Worm (Caenorhabditis elegans): Measurements from ENCODE around the gene npax-1.

The npax-1 gene

DNA sequence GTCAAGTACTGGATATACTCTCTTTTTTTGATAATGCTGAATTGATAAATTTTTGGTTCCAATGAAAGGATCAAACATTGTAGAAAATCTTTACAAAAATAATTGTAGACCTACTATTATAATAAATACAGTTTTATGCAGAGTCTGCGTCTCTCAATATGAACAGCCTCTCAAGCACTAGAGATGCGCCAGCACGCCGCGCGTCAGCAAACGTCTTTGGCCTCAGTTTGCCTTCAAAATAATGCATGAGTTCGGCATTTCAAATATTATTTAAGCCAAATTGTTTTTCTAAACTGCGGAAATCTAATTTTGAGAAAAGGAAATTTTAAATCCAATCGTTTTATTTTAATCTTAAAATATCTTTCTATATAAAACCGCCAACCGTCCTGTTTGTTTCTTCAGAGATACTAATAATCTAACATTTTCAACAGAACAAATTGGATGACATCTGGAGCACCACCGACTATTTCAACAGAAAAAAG, 29.4 kb downstream of the npax-1 start, which contains the start of gene cul-4:
cul-4 (plus strand) TSS at position 432 of the 482 bp plus-strand sequence.
- TF ChIP-seq flt-1 (GFP tag; IDR thresholded peaks at IDR 0.05), result no peak
- no peak for TF ChIP-seq ceh-13 (GFP tag; optimal IDR thresholded peaks at IDR 0.05)
- no peak for TF ChIP-seq tbx-11 (GFP tag; IDR thresholded peaks at IDR 0.05)
- no peak for TF ChIP-seq hmg-4 (GFP tag; optimal IDR thresholded peaks at IDR 0.05)
- no peak for TF ChIP-seq B0310.2 (tag; optimal IDR thresholded peaks at IDR 0.05)
- TF ChIP-seq tbx-37 (GFP tag; conservative IDR thresholded peaks at IDR 0.05), result no peak
- no peak for TF ChIP-seq tra-4 (tag; optimal IDR thresholded peaks at IDR 0.05)
- TF ChIP-seq hmbx-1 (tag; optimal IDR thresholded peaks at IDR 0.05), result no peak

DNA sequence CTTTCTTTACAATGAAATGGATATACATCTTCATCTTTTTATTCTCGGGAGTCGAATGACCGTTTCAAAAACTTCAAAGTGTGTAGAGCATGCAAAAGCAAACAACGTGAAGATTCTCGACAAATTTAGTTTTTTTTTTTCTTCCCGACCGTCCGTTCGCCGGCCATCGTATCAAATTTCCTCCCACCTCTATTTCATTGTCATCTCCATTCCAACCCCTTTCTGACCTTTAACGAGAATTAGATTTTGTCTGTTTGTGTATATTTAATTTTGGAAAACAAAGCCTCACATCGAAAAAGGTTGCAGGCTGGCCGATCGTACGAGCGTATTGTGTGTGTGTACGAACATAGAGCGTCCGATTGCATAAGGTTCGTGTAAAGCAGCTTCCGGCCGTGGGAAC, 32.1 kb downstream of the npax-1 start, which contains the start of gene C30G12.1:
C30G12.1 (plus strand) TSS at position 301 of the 400 bp plus-strand sequence.
- TF ChIP-seq F13C5.2 (tag; optimal IDR thresholded peaks at IDR 0.05), result no peak
- TF ChIP-seq ets-7 (tag; optimal IDR thresholded peaks at IDR 0.05), result no peak
- no peak for TF ChIP-seq tra-4 (tag; optimal IDR thresholded peaks at IDR 0.05)
- TF ChIP-seq hmbx-1 (tag; optimal IDR thresholded peaks at IDR 0.05), result no peak
- no peak for TF ChIP-seq ceh-36 (tag; optimal IDR thresholded peaks at IDR 0.05)
- no peak for TF ChIP-seq scrt-1 (GFP tag; IDR thresholded peaks at IDR 0.05)
- TF ChIP-seq aly-1 (tag; optimal IDR thresholded peaks at IDR 0.05), result no peak
- no peak for TF ChIP-seq B0310.2 (tag; optimal IDR thresholded peaks at IDR 0.05)
- TF ChIP-seq pes-1 (GFP tag; IDR thresholded peaks at IDR 0.05), result no peak
- no peak for TF ChIP-seq tbx-11 (GFP tag; IDR thresholded peaks at IDR 0.05)
- TF ChIP-seq tbx-37 (GFP tag; conservative IDR thresholded peaks at IDR 0.05), result no peak
- no peak for TF ChIP-seq hnd-1 (tag; optimal IDR thresholded peaks at IDR 0.05)
- no peak for TF ChIP-seq sea-1 (GFP tag; conservative IDR thresholded peaks at IDR 0.05)
- no peak for TF ChIP-seq hmg-4 (GFP tag; optimal IDR thresholded peaks at IDR 0.05)

DNA sequence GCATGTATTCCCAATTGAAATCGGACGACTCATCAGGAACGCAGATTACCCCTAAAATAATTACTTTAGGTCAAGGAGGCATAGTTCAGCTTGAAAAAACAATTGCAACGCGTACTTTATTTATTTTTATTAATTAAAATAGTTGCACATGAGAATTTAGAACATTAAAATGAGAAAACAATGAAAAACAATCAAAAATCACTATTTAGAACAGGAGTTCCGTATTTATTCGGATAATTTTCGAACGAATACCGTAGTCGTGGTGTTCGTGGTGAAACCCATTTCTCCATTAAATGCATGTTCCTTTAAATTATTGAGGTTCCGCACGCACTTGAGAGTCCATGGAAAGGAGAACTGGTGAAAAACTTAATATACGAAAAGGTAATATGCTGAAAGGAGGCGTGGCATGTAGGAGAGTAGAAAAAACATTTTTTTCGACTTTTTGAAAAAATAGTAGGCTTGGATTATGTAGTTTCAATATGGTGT, 32.9 kb downstream of the npax-1 start, which contains the start of gene puf-8:
puf-8 (minus strand) TSS at position 51 of the 486 bp plus-strand sequence.
- TF ChIP-seq sea-1 (GFP tag; conservative IDR thresholded peaks at IDR 0.05) (no peak), ceh-36 (tag; optimal IDR thresholded peaks at IDR 0.05) (no peak), tra-4 (tag; optimal IDR thresholded peaks at IDR 0.05) (no peak), tbx-11 (GFP tag; IDR thresholded peaks at IDR 0.05) (no peak), scrt-1 (GFP tag; IDR thresholded peaks at IDR 0.05) (no peak), ceh-13 (GFP tag; optimal IDR thresholded peaks at IDR 0.05) (no peak), pes-1 (GFP tag; IDR thresholded peaks at IDR 0.05) (no peak), aly-1 (tag; optimal IDR thresholded peaks at IDR 0.05) (no peak), hmg-4 (GFP tag; optimal IDR thresholded peaks at IDR 0.05) (no peak), F13C5.2 (tag; optimal IDR thresholded peaks at IDR 0.05) (no peak), hnd-1 (tag; optimal IDR thresholded peaks at IDR 0.05) (no peak), tbx-37 (GFP tag; conservative IDR thresholded peaks at IDR 0.05) (no peak), B0310.2 (tag; optimal IDR thresholded peaks at IDR 0.05) (no peak), hmbx-1 (tag; optimal IDR thresholded peaks at IDR 0.05) (no peak), ama-1 (optimal IDR thresholded peaks at IDR 0.05) (no peak), ets-7 (tag; optimal IDR thresholded peaks at IDR 0.05) (no peak), flt-1 (GFP tag; IDR thresholded peaks at IDR 0.05) (no peak)

DNA sequence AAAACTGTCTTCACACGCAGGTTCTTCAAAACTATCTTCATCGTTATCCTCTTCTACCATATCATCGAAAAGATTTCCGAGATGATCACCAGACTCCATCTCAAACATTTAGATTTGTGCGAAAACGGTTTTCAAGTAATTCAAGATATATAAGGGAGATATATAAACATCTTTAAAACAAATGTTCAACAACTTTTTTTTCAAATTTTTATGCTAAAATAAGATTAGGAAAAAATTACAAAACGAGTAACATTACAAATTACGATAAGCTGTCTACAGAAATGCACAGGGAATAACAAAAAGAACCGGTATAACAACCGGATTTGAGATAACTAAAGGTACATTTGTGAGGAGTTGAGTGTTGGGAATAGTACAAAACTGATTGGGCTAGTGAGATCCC, 35.2 kb downstream of the npax-1 start, which contains the start of gene C30G12.6:
C30G12.6 (minus strand) TSS at position 101 of the 400 bp plus-strand sequence.
- TF ChIP-seq ceh-13 (GFP tag; optimal IDR thresholded peaks at IDR 0.05) (no peak), tra-4 (tag; optimal IDR thresholded peaks at IDR 0.05) (no peak), F13C5.2 (tag; optimal IDR thresholded peaks at IDR 0.05) (no peak), sea-1 (GFP tag; conservative IDR thresholded peaks at IDR 0.05) (no peak), ama-1 (optimal IDR thresholded peaks at IDR 0.05) (no peak), hnd-1 (tag; optimal IDR thresholded peaks at IDR 0.05) (no peak), ceh-36 (tag; optimal IDR thresholded peaks at IDR 0.05) (no peak), hmbx-1 (tag; optimal IDR thresholded peaks at IDR 0.05) (no peak), tbx-11 (GFP tag; IDR thresholded peaks at IDR 0.05) (no peak), ets-7 (tag; optimal IDR thresholded peaks at IDR 0.05) (no peak), scrt-1 (GFP tag; IDR thresholded peaks at IDR 0.05) (no peak), hmg-4 (GFP tag; optimal IDR thresholded peaks at IDR 0.05) (no peak), flt-1 (GFP tag; IDR thresholded peaks at IDR 0.05) (no peak), pes-1 (GFP tag; IDR thresholded peaks at IDR 0.05) (no peak), tbx-37 (GFP tag; conservative IDR thresholded peaks at IDR 0.05) (no peak), B0310.2 (tag; optimal IDR thresholded peaks at IDR 0.05) (no peak)

DNA sequence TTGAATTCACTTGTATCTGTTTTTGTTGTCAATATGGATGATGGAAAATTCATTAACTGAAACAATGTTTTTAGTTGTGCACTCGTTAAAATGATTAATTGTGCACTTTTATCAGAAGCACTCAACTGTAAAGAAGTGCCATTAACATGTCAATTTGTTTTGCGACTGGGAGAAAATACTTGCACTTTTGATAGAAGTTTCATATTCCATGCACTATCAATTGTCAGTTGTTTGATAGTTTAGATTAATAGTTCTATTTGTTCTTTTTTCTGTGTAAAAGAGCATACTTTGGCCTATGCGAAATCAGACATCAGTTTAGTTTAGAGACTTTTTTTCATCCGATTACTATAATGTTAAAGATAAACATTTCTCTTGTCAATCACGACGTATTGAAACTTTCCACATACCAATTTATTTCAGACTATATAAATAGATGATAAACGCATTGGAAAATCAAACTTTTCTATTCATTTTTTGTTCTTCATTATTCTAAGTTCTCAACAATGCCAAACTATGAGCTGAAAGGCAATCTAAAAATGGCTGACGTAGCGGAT, 41.1 kb downstream of the npax-1 start, which contains the start of gene C30G12.2:
C30G12.2 (plus strand) TSS at position 504 of the 554 bp plus-strand sequence.
- TF ChIP-seq flt-1 (GFP tag; IDR thresholded peaks at IDR 0.05) (no peak), hmbx-1 (tag; optimal IDR thresholded peaks at IDR 0.05) (no peak), hmg-4 (GFP tag; optimal IDR thresholded peaks at IDR 0.05) (no peak), B0310.2 (tag; optimal IDR thresholded peaks at IDR 0.05) (no peak)

DNA sequence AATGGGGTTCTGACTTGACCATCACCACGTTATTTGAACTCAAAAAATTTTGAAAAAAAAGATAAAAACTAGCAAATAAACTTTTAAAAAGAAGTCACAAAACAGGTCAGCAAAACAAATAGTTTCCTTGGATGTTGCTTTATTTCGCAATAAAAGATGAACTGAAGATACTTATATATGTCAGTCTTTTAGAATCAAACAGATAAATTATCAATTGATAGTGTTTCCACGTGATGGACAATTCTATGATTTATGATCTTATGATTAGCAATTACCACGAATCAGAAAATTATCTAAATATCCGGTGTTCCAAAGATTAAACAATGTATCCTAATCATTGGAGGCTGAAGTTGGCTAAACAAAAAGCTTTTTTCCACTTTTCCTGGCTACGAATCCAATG, 43.4 kb downstream of the npax-1 start:
- no peak for TF ChIP-seq hmg-4 (GFP tag; optimal IDR thresholded peaks at IDR 0.05)
- TF ChIP-seq tra-4 (tag; optimal IDR thresholded peaks at IDR 0.05), result no peak
- TF ChIP-seq pes-1 (GFP tag; IDR thresholded peaks at IDR 0.05), result no peak
- no peak for TF ChIP-seq tbx-37 (GFP tag; conservative IDR thresholded peaks at IDR 0.05)
- TF ChIP-seq flt-1 (GFP tag; IDR thresholded peaks at IDR 0.05), result no peak
- no peak for TF ChIP-seq ama-1 (optimal IDR thresholded peaks at IDR 0.05)
- no peak for TF ChIP-seq hmbx-1 (tag; optimal IDR thresholded peaks at IDR 0.05)

DNA sequence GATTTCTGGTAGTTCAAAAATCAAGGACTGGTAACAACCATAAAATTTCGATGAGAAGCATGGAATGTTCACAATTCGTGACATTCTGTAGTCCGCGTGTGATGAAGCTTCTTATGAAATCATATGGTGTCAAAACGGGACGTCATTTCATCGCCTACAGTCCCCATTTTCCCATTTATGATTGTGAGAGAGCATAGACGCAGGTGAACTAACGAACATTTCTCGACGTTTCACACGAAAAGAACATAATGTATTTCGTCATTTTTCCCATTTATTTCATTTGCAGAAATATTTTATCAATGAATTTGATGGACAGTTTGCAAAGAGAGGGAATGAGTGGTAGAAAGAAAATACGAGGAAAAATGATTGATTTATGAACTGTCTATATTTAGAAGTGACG, 44.0 kb downstream of the npax-1 start:
- TF ChIP-seq aly-1 (tag; optimal IDR thresholded peaks at IDR 0.05), result no peak
- no peak for TF ChIP-seq F13C5.2 (tag; optimal IDR thresholded peaks at IDR 0.05)
- TF ChIP-seq pes-1 (GFP tag; IDR thresholded peaks at IDR 0.05), result no peak
- TF ChIP-seq ama-1 (optimal IDR thresholded peaks at IDR 0.05), result no peak
- TF ChIP-seq tbx-37 (GFP tag; conservative IDR thresholded peaks at IDR 0.05), result no peak
- TF ChIP-seq hmg-4 (GFP tag; optimal IDR thresholded peaks at IDR 0.05), result no peak
- TF ChIP-seq tbx-11 (GFP tag; IDR thresholded peaks at IDR 0.05), result no peak
- no peak for TF ChIP-seq sea-1 (GFP tag; conservative IDR thresholded peaks at IDR 0.05)
- no peak for TF ChIP-seq B0310.2 (tag; optimal IDR thresholded peaks at IDR 0.05)
- no peak for TF ChIP-seq hnd-1 (tag; optimal IDR thresholded peaks at IDR 0.05)
- TF ChIP-seq ets-7 (tag; optimal IDR thresholded peaks at IDR 0.05), result no peak
